Worm (Caenorhabditis elegans) whole organism, midembryonic: ENCODE measurements around the gene F21D12.3.

Source experiments
- T22C8.4 ChIP-seq: fragments of 200-800 bp; sonication (Bioruptor generic); IDR thresholded peaks from 2 replicates; pipeline ENCODE4 v1.3.6; 2022; ENCODE audit warnings: missing genetic modification characterization, missing compliant biosample characterization
- flt-1 ChIP-seq: fragments of 200-800 bp; sonication (Bioruptor generic); IDR thresholded peaks from 2 replicates; pipeline ENCODE4 v1.3.6; 2022; ENCODE audit warnings: missing genetic modification characterization, missing compliant biosample characterization
- ref-1 ChIP-seq: fragments of 200-800 bp; sonication (Bioruptor generic); conservative IDR thresholded peaks from 2 replicates; pipeline ENCODE4 v1.3.6; 2022; ENCODE audit warnings: missing genetic modification reagents, missing genetic modification characterization, missing compliant biosample characterization
- ztf-23 ChIP-seq: fragments of 200-800 bp; sonication (Bioruptor generic); IDR thresholded peaks from 2 replicates; pipeline ENCODE4 v1.3.6; 2022; ENCODE audit warnings: missing genetic modification reagents, missing genetic modification characterization, missing compliant biosample characterization
- ztf-29 ChIP-seq: fragments of 200-800 bp; sonication (Bioruptor generic); IDR thresholded peaks from 2 replicates; pipeline ENCODE4 v1.3.6; 2022; ENCODE audit warnings: missing genetic modification reagents, missing genetic modification characterization, missing compliant biosample characterization

ce11 chrII:7356773-7357172 lies 32.9 kb upstream of the F21D12.3 start:
- no peak for TF ChIP-seq T22C8.4
- no peak for TF ChIP-seq ref-1 (GFP tag; lab: Robert Waterston, UW)
- no peak for TF ChIP-seq flt-1
- TF ChIP-seq ztf-23 (GFP tag; lab: Robert Waterston, UW): no peak
- no peak for TF ChIP-seq ztf-29 (GFP tag; lab: Robert Waterston, UW)
